Fruit fly (Drosophila melanogaster): ENCODE data around the gene Ir76a.
A peak's percentile ranks its signal among the peaks of the same experiment; 100 is the strongest.

The Ir76a gene

DNA sequence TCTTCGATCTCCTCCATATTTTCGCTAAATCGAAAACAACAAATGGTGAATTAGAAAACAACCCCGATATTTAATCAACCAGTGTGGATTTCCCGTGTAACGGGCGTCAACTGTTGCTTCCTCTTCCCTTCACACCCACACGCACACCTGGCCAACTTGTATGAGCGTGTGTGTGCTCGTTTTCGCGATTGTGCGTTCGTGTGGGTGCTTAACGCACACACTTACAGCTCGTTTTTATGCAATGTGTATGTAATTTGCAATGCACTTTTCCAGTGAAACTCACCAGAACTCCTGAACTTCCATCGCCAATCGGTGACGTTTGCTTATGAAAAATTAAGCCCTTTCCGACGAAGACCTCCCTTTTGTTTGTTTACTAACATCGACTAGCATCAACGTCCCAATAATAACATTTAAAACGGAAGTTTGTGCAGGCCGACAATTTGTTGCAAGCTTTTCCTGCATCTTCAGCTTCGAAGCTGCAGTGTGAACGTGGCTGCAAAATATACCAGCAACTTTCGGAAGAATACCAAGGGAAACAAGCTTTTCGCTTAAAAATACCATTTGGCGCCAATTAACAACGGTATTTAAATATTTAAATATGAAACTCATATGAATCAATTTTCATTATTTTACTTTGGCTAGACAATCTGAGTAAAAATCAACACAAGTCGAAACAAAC is 16.5 kb downstream of the Ir76a start, which contains the start of gene cyc:
Gene cyc, minus strand, starts transcription at position 467 of the 679 bp plus-strand sequence.
- peak; percentile 57 for TF ChIP-seq CG33017 (tag; optimal IDR thresholded peaks at IDR 0.05)
- TF ChIP-seq cnc (optimal IDR thresholded peaks at IDR 0.05), result no peak
- TF ChIP-seq ovo (GFP tag; optimal IDR thresholded peaks at IDR 0.05), result peak; percentile 71
- peak; percentile 54 for TF ChIP-seq CG11617 (GFP tag; optimal IDR thresholded peaks at IDR 0.05)
- TF ChIP-seq CG7045 (GFP tag; optimal IDR thresholded peaks at IDR 0.05), result peak; percentile 10
- peak; percentile 55 for TF ChIP-seq tj (GFP tag; optimal IDR thresholded peaks at IDR 0.05)
- no peak for TF ChIP-seq CG14711 (tag; optimal IDR thresholded peaks at IDR 0.05)
- TF ChIP-seq CG5204 (GFP tag; optimal IDR thresholded peaks at IDR 0.05), result no peak
- TF ChIP-seq pad (GFP tag; optimal IDR thresholded peaks at IDR 0.05), result peak; percentile 27
- peak; percentile 75 for TF ChIP-seq cic (GFP tag; optimal IDR thresholded peaks at IDR 0.05)
- peak; percentile 53 for TF ChIP-seq bab1 (GFP tag; optimal IDR thresholded peaks at IDR 0.05)
- TF ChIP-seq CG7101 (tag; optimal IDR thresholded peaks at IDR 0.05), result peak; percentile 44
- peak; percentile 60 for TF ChIP-seq Mnt (GFP tag; optimal IDR thresholded peaks at IDR 0.05)
- TF ChIP-seq Crg-1 (GFP tag; optimal IDR thresholded peaks at IDR 0.05), result no peak
- peak; percentile 74 for TF ChIP-seq CG12768 (GFP tag; optimal IDR thresholded peaks at IDR 0.05)

DNA sequence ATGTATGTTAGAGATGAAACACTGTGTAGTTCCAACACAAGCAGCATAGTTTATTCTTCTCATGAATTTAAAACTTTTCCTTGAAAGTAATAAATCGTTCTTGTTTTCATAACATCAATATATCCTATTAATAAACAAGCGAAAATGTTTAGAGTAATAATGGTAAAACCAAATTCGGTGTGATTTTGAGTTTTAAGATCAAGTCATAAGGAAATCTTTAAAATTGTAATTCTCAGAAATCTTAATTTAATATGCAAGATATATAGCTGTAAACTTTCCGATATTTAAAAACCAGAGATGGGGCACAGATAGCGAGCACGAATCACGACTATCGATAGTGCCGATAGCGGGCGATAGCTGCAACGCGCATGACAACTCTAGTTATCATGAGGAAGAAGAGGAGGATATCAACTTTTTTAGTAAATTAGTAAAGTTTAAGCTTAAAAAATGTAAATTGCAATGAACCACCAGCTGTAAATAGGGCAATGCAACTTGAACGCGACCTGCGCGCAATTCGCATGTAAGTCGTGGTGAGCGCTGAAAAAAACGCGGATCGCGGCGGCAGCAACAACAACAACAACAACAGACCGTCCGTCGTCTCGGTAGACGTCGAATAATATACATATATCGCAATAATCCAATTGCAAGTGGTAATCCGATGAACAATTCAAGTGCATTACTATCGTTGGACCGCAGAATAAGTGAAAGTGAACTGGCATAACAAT is 18.9 kb downstream of the Ir76a start, which contains the start of the genes Fibp and Deaf1:
Gene Fibp, minus strand, starts transcription at position 161 of the 725 bp plus-strand sequence.
Gene Deaf1, plus strand, starts transcription at position 368 of the 725 bp plus-strand sequence.
- peak; percentile 76 for TF ChIP-seq ovo (GFP tag; optimal IDR thresholded peaks at IDR 0.05)
- TF ChIP-seq toe (GFP tag; optimal IDR thresholded peaks at IDR 0.05), result peak; percentile 94
- TF ChIP-seq Hr96 (GFP tag; optimal IDR thresholded peaks at IDR 0.05), result peak; percentile 88
- TF ChIP-seq cnc (optimal IDR thresholded peaks at IDR 0.05), result no peak
- TF ChIP-seq cic (GFP tag; optimal IDR thresholded peaks at IDR 0.05), result no peak
- TF ChIP-seq Mnt (GFP tag; optimal IDR thresholded peaks at IDR 0.05), result peak; percentile 40
- peak; percentile 65 for TF ChIP-seq CG33017 (tag; optimal IDR thresholded peaks at IDR 0.05)
- TF ChIP-seq bab1 (GFP tag; optimal IDR thresholded peaks at IDR 0.05), result peak; percentile 79
- TF ChIP-seq CG11617 (GFP tag; optimal IDR thresholded peaks at IDR 0.05), result peak; percentile 85
- peak; percentile 66 for TF ChIP-seq Clk (GFP tag; optimal IDR thresholded peaks at IDR 0.05)
- TF ChIP-seq tj (GFP tag; optimal IDR thresholded peaks at IDR 0.05), result peak; percentile 43
- TF ChIP-seq CG1620 (GFP tag; optimal IDR thresholded peaks at IDR 0.05), result peak; percentile 87
- TF ChIP-seq kay (GFP tag; ENCODE audit: borderline replicate concordance), result no peak
- TF ChIP-seq CG7045 (GFP tag; optimal IDR thresholded peaks at IDR 0.05), result peak; percentile 76
- no peak for TF ChIP-seq CG5204 (GFP tag; optimal IDR thresholded peaks at IDR 0.05)
- peak; percentile 80 for TF ChIP-seq CG7101 (tag; optimal IDR thresholded peaks at IDR 0.05)
- TF ChIP-seq Crg-1 (GFP tag; optimal IDR thresholded peaks at IDR 0.05), result peak; percentile 81
- peak; percentile 74 for TF ChIP-seq CG12768 (GFP tag; optimal IDR thresholded peaks at IDR 0.05)
- peak; percentile 96 for TF ChIP-seq CG14711 (tag; optimal IDR thresholded peaks at IDR 0.05)
- TF ChIP-seq pad (GFP tag; optimal IDR thresholded peaks at IDR 0.05), result peak; percentile 59

DNA sequence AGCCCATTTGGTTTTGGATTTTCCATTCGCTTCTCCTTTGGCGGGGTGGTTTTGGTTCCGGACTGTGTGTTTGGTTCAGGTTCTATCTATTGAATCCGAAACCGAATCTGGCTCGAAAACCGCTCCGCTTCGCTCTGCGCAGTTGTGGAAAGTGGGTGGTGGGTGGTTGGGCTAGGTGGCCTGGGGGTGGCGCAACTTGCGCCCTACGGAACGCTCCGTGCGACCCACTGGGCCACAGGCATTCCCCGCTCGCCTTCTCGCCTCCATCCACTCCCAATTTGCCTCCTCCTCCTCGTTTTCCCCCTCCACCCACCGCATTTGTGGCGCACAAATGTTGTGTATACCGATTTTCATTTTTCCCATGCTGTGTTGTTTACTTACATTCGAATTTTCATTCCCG is 19.6 kb downstream of the Ir76a start:
- no peak for TF ChIP-seq cic (GFP tag; optimal IDR thresholded peaks at IDR 0.05)
- no peak for TF ChIP-seq CG11617 (GFP tag; optimal IDR thresholded peaks at IDR 0.05)

DNA sequence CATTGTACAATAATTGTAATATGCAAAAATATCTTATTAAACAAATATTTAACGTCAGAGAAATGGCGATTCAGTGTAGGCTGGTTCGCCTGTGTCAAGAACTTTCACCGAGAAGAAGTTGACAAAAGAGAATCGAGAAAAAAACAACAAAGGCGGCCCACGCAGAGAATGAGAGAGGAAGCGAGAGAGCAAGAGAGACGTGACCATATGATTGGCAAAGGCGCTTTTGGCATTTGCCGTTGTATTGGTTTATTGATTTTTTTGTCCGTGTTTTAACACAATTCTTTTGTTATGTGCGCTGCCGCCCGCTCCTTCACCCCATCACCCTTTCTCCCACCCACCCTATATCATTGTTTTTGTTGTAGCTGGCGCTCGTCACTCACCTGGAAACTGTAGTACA is 34.1 kb downstream of the Ir76a start:
- TF ChIP-seq CG12768 (GFP tag; optimal IDR thresholded peaks at IDR 0.05) (peak; percentile 17), Crg-1 (GFP tag; optimal IDR thresholded peaks at IDR 0.05) (no peak), bab1 (GFP tag; optimal IDR thresholded peaks at IDR 0.05) (peak; percentile 10)

DNA sequence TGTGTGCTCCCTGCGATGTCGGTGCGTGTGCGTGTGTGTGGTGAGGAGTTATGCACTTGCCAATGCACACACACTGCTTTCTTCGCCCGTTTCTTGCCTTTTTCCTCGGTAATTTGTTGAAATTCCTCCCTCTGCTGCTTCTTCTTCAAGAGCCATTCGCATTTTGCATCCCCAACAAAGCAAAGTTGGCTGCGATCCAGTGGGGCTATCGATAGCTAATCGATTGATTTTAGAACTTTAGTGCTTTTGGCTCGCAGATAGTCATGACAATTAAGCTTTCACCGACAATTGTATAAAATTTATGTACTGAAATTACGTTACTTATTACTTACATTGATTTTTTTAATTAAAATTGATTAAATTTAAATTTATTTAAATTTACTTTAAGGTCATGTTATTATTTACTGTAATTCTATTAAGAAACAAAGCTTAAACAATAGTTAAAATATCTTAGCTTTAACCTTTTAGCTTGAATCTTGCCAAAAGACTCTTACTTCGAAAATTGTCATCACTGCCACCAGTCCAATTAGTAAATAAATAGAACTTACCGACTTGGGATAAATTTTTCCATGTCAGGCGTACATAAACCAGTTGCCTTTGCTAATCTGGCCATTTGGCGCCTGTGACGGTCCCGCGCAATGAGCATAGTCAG is 35.2 kb downstream of the Ir76a start, which contains the start of the genes trc and CG32221:
Gene trc, minus strand, starts transcription at position 162 of the 652 bp plus-strand sequence.
Gene CG32221, plus strand, starts transcription at position 528 of the 652 bp plus-strand sequence.
- TF ChIP-seq cic (GFP tag; optimal IDR thresholded peaks at IDR 0.05) (no peak), CG5204 (GFP tag; optimal IDR thresholded peaks at IDR 0.05) (no peak), Clk (GFP tag; optimal IDR thresholded peaks at IDR 0.05) (no peak), CG12768 (GFP tag; optimal IDR thresholded peaks at IDR 0.05) (no peak), Crg-1 (GFP tag; optimal IDR thresholded peaks at IDR 0.05) (no peak), bab1 (GFP tag; optimal IDR thresholded peaks at IDR 0.05) (peak; percentile 66), CG1620 (GFP tag; optimal IDR thresholded peaks at IDR 0.05) (peak; percentile 61), CG33017 (tag; optimal IDR thresholded peaks at IDR 0.05) (peak; percentile 38), toe (GFP tag; optimal IDR thresholded peaks at IDR 0.05) (no peak), CG14711 (tag; optimal IDR thresholded peaks at IDR 0.05) (peak; percentile 41), Mnt (GFP tag; optimal IDR thresholded peaks at IDR 0.05) (peak; percentile 63), tj (GFP tag; optimal IDR thresholded peaks at IDR 0.05) (peak; percentile 21), kay (GFP tag; ENCODE audit: borderline replicate concordance) (no peak), CG7101 (tag; optimal IDR thresholded peaks at IDR 0.05) (peak; percentile 75), CG11617 (GFP tag; optimal IDR thresholded peaks at IDR 0.05) (peak; percentile 34), CG7045 (GFP tag; optimal IDR thresholded peaks at IDR 0.05) (no peak), ovo (GFP tag; optimal IDR thresholded peaks at IDR 0.05) (peak; percentile 53), pad (GFP tag; optimal IDR thresholded peaks at IDR 0.05) (peak; percentile 59), Hr96 (GFP tag; optimal IDR thresholded peaks at IDR 0.05) (no peak), cnc (optimal IDR thresholded peaks at IDR 0.05) (no peak)

Data from whole organism, adult.